Worm (Caenorhabditis elegans): ENCODE results near the gene F43E2.6.

DNA sequence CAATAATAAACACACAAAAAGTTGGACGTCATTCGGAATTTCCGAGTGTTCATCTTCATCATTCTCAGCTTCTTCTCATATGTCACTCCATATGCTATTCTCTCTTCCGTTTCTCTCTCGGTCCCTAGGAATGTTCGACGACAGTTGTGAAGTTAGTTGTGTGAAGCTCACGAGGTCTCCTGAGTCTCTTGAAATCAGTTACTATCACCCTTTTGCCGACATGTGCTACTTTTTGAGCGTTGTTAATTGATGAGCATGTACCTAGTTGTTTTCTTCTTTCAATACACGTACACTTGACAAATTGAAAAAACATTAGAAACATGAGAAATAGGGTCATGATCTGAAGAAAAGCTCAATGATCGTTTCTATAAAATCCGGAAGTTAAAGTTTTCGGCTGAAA is 45.3 kb downstream of the F43E2.6 start:
- TF ChIP-seq B0261.1 (tag; optimal IDR thresholded peaks at IDR 0.05) (no peak), pha-4 (tag; optimal IDR thresholded peaks at IDR 0.05) (no peak), egl-44 (GFP tag; IDR thresholded peaks at IDR 0.05) (no peak), hsf-1 (GFP tag; IDR thresholded peaks at IDR 0.05) (no peak), Y95B8A.8 (GFP tag; IDR thresholded peaks at IDR 0.05) (no peak)

Data from whole organism, young adult.